Fruit fly (Drosophila melanogaster) whole organism, embryonic: ENCODE measurements around the gene Ae2.

Experiments
- Atf3 ChIP-seq: fragments of 200-800 bp; sonication (Bioruptor generic); optimal IDR thresholded peaks from 3 replicates; lab custom pipeline; 2016; ENCODE audit warnings: missing biosample characterization, missing genetic modification characterization
- Bgb ChIP-seq: fragments of 200-800 bp; sonication (Bioruptor generic); IDR thresholded peaks from 2 replicates; pipeline ENCODE4 v1.3.6; 2022; ENCODE audit warnings: missing biosample characterization, missing genetic modification characterization; ENCODE audit not compliant: partially characterized antibody
- CG11093 ChIP-seq: fragments of 200-800 bp; sonication (Bioruptor generic); IDR thresholded peaks from 3 replicates; pipeline ENCODE4 v1.3.6; 2022; ENCODE audit warnings: missing biosample characterization, missing genetic modification characterization
- CG11247 ChIP-seq: fragments of 200-800 bp; sonication (Bioruptor generic); IDR thresholded peaks from 2 replicates; pipeline ENCODE4 v1.3.6; 2022; ENCODE audit warnings: missing biosample characterization, missing genetic modification characterization
- CG11723 ChIP-seq: fragments of 200-800 bp; sonication (Bioruptor generic); optimal IDR thresholded peaks from 2 replicates; lab custom pipeline; 2017; ENCODE audit warnings: missing biosample characterization, mild to moderate bottlenecking, missing genetic modification characterization
- CG12219 ChIP-seq: fragments of 200-800 bp; sonication (Bioruptor generic); optimal IDR thresholded peaks from 3 replicates; lab custom pipeline; 2018; ENCODE audit warnings: missing biosample characterization, mild to moderate bottlenecking, missing genetic modification characterization
- CG12236 ChIP-seq: fragments of 200-800 bp; sonication (Bioruptor generic); optimal IDR thresholded peaks from 2 replicates; lab custom pipeline; 2016; ENCODE audit warnings: missing biosample characterization, missing genetic modification characterization
- CG17186 ChIP-seq: fragments of 200-800 bp; sonication (Bioruptor generic); optimal IDR thresholded peaks from 3 replicates; lab custom pipeline; 2017; ENCODE audit warnings: missing biosample characterization, missing genetic modification reagents, missing genetic modification characterization
- CG1832 ChIP-seq: fragments of 200-800 bp; sonication (Bioruptor generic); optimal IDR thresholded peaks from 2 replicates; lab custom pipeline; 2017; ENCODE audit warnings: missing biosample characterization, mild to moderate bottlenecking, missing genetic modification characterization, inconsistent platforms
- CG18599 ChIP-seq: fragments of 200-800 bp; sonication (Bioruptor generic); optimal IDR thresholded peaks from 3 replicates; lab custom pipeline; 2017; ENCODE audit warnings: missing biosample characterization, missing genetic modification characterization, mild to moderate bottlenecking, moderate library complexity, missing genetic modification reagents
- CG18619 ChIP-seq: fragments of 200-800 bp; sonication (Bioruptor generic); optimal IDR thresholded peaks from 3 replicates; lab custom pipeline; 2017; ENCODE audit warnings: missing biosample characterization, mild to moderate bottlenecking, missing genetic modification characterization
- CG32532 ChIP-seq: fragments of 200-800 bp; sonication (Bioruptor generic); IDR thresholded peaks from 2 replicates; pipeline ENCODE4 v1.3.6; 2022; ENCODE audit warnings: missing biosample characterization, missing genetic modification characterization
- CG3995 ChIP-seq: fragments of 200-800 bp; sonication (Bioruptor generic); optimal IDR thresholded peaks from 3 replicates; lab custom pipeline; 2016; ENCODE audit warnings: missing biosample characterization, missing genetic modification characterization
- CG4360 ChIP-seq: fragments of 200-800 bp; sonication (Bioruptor generic); IDR thresholded peaks from 2 replicates; pipeline ENCODE4 v1.3.6; 2022; ENCODE audit warnings: missing biosample characterization, missing genetic modification characterization
- CG7963 ChIP-seq: fragments of 200-800 bp; sonication (Bioruptor generic); IDR thresholded peaks from 3 replicates; pipeline ENCODE4 v1.3.6; 2022; ENCODE audit warnings: missing biosample characterization, missing genetic modification characterization; ENCODE audit not compliant: partially characterized antibody
- CHES-1-like ChIP-seq: fragments of 200-800 bp; sonication (Bioruptor generic); optimal IDR thresholded peaks from 2 replicates; lab custom pipeline; 2016; ENCODE audit warnings: missing biosample characterization, missing genetic modification characterization
- Dbx ChIP-seq: fragments of 200-800 bp; sonication (Bioruptor generic); IDR thresholded peaks from 3 replicates; pipeline ENCODE4 v1.3.6; 2022; ENCODE audit warnings: missing biosample characterization, missing genetic modification characterization
- Ets65A ChIP-seq: fragments of 200-800 bp; sonication (Bioruptor generic); peaks from one replicate; lab custom pipeline; 2016; ENCODE audit warnings: missing biosample characterization, missing genetic modification characterization
- Hand ChIP-seq: fragments of 200-800 bp; sonication (Bioruptor generic); optimal IDR thresholded peaks from 2 replicates; lab custom pipeline; 2017; ENCODE audit warnings: mild to moderate bottlenecking, missing biosample characterization, missing genetic modification reagents, missing genetic modification characterization
- Hey ChIP-seq: fragments of 200-800 bp; sonication (Bioruptor generic); optimal IDR thresholded peaks from 3 replicates; lab custom pipeline; 2018; ENCODE audit warnings: missing biosample characterization, mild to moderate bottlenecking, missing genetic modification characterization
- Hr39 ChIP-seq: fragments of >200 bp; optimal IDR thresholded peaks from 2 replicates; lab custom pipeline; 2017
- Jarid2 ChIP-seq: fragments of 200-800 bp; sonication (Bioruptor generic); optimal IDR thresholded peaks from 3 replicates; lab custom pipeline; 2017; ENCODE audit warnings: mild to moderate bottlenecking, missing biosample characterization, missing genetic modification reagents, missing genetic modification characterization
- Nf-YA ChIP-seq: fragments of 200-800 bp; sonication (Bioruptor generic); IDR thresholded peaks from 2 replicates; pipeline ENCODE4 v1.3.6; 2022; ENCODE audit warnings: missing biosample characterization, missing genetic modification characterization
- Pdp1 ChIP-seq, 2 experiments: fragments of 200-800 bp; sonication (Bioruptor generic); optimal IDR thresholded peaks; 3 replicates each; lab custom pipeline; 2016; ENCODE audit warnings: missing biosample characterization in 2 of 2, missing genetic modification characterization in 2 of 2, mild to moderate bottlenecking in 1 of 2, moderate library complexity in 1 of 2
- Sry-β ChIP-seq: fragments of 200-800 bp; sonication (Bioruptor generic); optimal IDR thresholded peaks from 2 replicates; lab custom pipeline; 2018; ENCODE audit warnings: missing biosample characterization, mild to moderate bottlenecking, missing genetic modification characterization, moderate library complexity
- Sry-δ ChIP-seq: fragments of 200-800 bp; sonication (Bioruptor generic); optimal IDR thresholded peaks from 2 replicates; lab custom pipeline; 2016; ENCODE audit warnings: missing biosample characterization, missing genetic modification characterization
- ash1 ChIP-seq: fragments of 200-800 bp; sonication (Bioruptor generic); optimal IDR thresholded peaks from 2 replicates; lab custom pipeline; 2018; ENCODE audit warnings: missing biosample characterization, mild to moderate bottlenecking, missing genetic modification characterization
- chinmo ChIP-seq: fragments of 200-800 bp; sonication (Bioruptor generic); IDR thresholded peaks from 4 replicates; pipeline ENCODE4 v1.3.6; 2022; ENCODE audit warnings: missing biosample characterization, missing genetic modification characterization; ENCODE audit not compliant: partially characterized antibody
- crol ChIP-seq: fragments of 200-800 bp; sonication (Bioruptor generic); IDR thresholded peaks from 2 replicates; pipeline ENCODE4 v1.3.6; 2022; ENCODE audit warnings: missing biosample characterization, missing genetic modification characterization
- crp ChIP-seq, 2 experiments: fragments of 200-800 bp; sonication (Bioruptor generic); optimal IDR thresholded peaks; 2 replicates in 1 of 2; 3 replicates in 1 of 2; lab custom pipeline; 2017; ENCODE audit warnings: missing biosample characterization in 2 of 2, missing genetic modification characterization in 2 of 2, mild to moderate bottlenecking in 1 of 2, moderate library complexity in 1 of 2
- cwo ChIP-seq: fragments of 200-800 bp; sonication (Bioruptor generic); optimal IDR thresholded peaks from 3 replicates; lab custom pipeline; 2017; ENCODE audit warnings: missing biosample characterization, missing genetic modification characterization, mild to moderate bottlenecking, moderate library complexity, missing genetic modification reagents
- dati ChIP-seq: fragments of 200-800 bp; sonication (Bioruptor generic); IDR thresholded peaks from 2 replicates; pipeline ENCODE4 v1.3.6; 2022; ENCODE audit warnings: missing biosample characterization, missing genetic modification characterization
- fd3F ChIP-seq: fragments of 200-800 bp; sonication (Bioruptor generic); optimal IDR thresholded peaks from 2 replicates; lab custom pipeline; 2018; ENCODE audit warnings: missing biosample characterization, mild to moderate bottlenecking, missing genetic modification characterization, moderate library complexity
- fru ChIP-seq: fragments of >200 bp; optimal IDR thresholded peaks from 2 replicates; lab custom pipeline; 2017
- gsb ChIP-seq: fragments of 200-800 bp; sonication (Bioruptor generic); IDR thresholded peaks from 2 replicates; pipeline ENCODE4 v1.3.6; 2022; ENCODE audit warnings: missing biosample characterization, missing genetic modification characterization
- ind ChIP-seq: fragments of 200-800 bp; sonication (Bioruptor generic); optimal IDR thresholded peaks from 3 replicates; lab custom pipeline; 2016; ENCODE audit warnings: missing biosample characterization, missing genetic modification characterization
- klu ChIP-seq: fragments of 200-800 bp; sonication (Bioruptor generic); IDR thresholded peaks from 2 replicates; pipeline ENCODE4 v1.3.6; 2022; ENCODE audit warnings: missing biosample characterization, missing genetic modification characterization
- maf-S ChIP-seq: fragments of 200-800 bp; sonication (Bioruptor generic); optimal IDR thresholded peaks from 2 replicates; lab custom pipeline; 2016; ENCODE audit warnings: missing biosample characterization, missing genetic modification characterization
- peb ChIP-seq: fragments of 200-800 bp; sonication (Bioruptor generic); IDR thresholded peaks from 2 replicates; pipeline ENCODE4 v1.3.6; 2022; ENCODE audit warnings: missing biosample characterization, missing genetic modification characterization
- phol ChIP-seq: fragments of 200-800 bp; sonication (Bioruptor generic); optimal IDR thresholded peaks from 3 replicates; lab custom pipeline; 2018; ENCODE audit warnings: missing biosample characterization, mild to moderate bottlenecking, missing genetic modification characterization, moderate library complexity
- prd ChIP-seq, 3 experiments: fragments of >200 bp in 2 of 3; fragments of 200-800 bp in 1 of 3; sonication (Bioruptor generic) in 1 of 3; optimal IDR thresholded peaks in 2 of 3; IDR thresholded peaks in 1 of 3; 2 replicates in 2 of 3; 3 replicates in 1 of 3; pipeline versions ENCODE4 v1.3.6 to Lab custom; 2017 to 2022; ENCODE audit warnings: missing biosample characterization in 1 of 3, missing genetic modification characterization in 1 of 3
- salm ChIP-seq: fragments of 200-800 bp; sonication (Bioruptor generic); optimal IDR thresholded peaks from 2 replicates; lab custom pipeline; 2018; ENCODE audit warnings: missing biosample characterization, mild to moderate bottlenecking, missing genetic modification characterization
- scrt ChIP-seq: fragments of 200-800 bp; sonication (Bioruptor generic); optimal IDR thresholded peaks from 2 replicates; lab custom pipeline; 2018; ENCODE audit warnings: missing biosample characterization, mild to moderate bottlenecking, missing genetic modification characterization, moderate library complexity
- stwl ChIP-seq: fragments of 200-800 bp; sonication (Bioruptor generic); optimal IDR thresholded peaks from 3 replicates; lab custom pipeline; 2018; ENCODE audit warnings: missing biosample characterization, mild to moderate bottlenecking, missing genetic modification characterization, moderate library complexity
- tna ChIP-seq: fragments of 200-800 bp; sonication (Bioruptor generic); IDR thresholded peaks from 2 replicates; pipeline ENCODE4 v1.3.6; 2022; ENCODE audit warnings: missing biosample characterization, missing genetic modification characterization; ENCODE audit not compliant: partially characterized antibody
- trh ChIP-seq: fragments of 200-800 bp; sonication (Bioruptor generic); optimal IDR thresholded peaks from 2 replicates; lab custom pipeline; 2016; ENCODE audit warnings: missing biosample characterization, missing genetic modification characterization
- tx ChIP-seq: fragments of 200-800 bp; sonication (Bioruptor generic); optimal IDR thresholded peaks from 2 replicates; lab custom pipeline; 2016; ENCODE audit warnings: missing biosample characterization, missing genetic modification characterization
- z ChIP-seq: fragments of 200-800 bp; sonication (Bioruptor generic); IDR thresholded peaks from 3 replicates; pipeline ENCODE4 v1.3.6; 2022; ENCODE audit warnings: missing biosample characterization, missing genetic modification characterization
- zfh1 ChIP-seq: fragments of 200-800 bp; sonication (Bioruptor generic); IDR thresholded peaks from 3 replicates; pipeline ENCODE4 v1.3.6; 2022; ENCODE audit warnings: missing biosample characterization, missing genetic modification characterization

Ae2 gene

dm6 chr3L:9775728-9776127 is 12.4 kb downstream of the Ae2 start (continued):
- TF ChIP-seq stwl (tag; lab: Kevin White, UChicago) (no peak), ash1 (GFP tag; lab: Kevin White, UChicago) (no peak), Sry-δ (GFP tag; lab: Kevin White, UChicago) (no peak), fru (lab: Kevin White, UChicago) (no peak), fd3F (GFP tag; lab: Kevin White, UChicago) (no peak), Hey (peak; percentile 18), klu (no peak), Atf3 (GFP tag; lab: Kevin White, UChicago) (no peak), CG18599 (no peak), CG18619 (GFP tag; lab: Kevin White, UChicago) (no peak), Nf-YA (GFP tag; lab: Robert Waterston, UW) (no peak), Ets65A (GFP tag; lab: Kevin White, UChicago) (peak; percentile 53), tx (GFP tag; lab: Kevin White, UChicago) (no peak)

DNA sequence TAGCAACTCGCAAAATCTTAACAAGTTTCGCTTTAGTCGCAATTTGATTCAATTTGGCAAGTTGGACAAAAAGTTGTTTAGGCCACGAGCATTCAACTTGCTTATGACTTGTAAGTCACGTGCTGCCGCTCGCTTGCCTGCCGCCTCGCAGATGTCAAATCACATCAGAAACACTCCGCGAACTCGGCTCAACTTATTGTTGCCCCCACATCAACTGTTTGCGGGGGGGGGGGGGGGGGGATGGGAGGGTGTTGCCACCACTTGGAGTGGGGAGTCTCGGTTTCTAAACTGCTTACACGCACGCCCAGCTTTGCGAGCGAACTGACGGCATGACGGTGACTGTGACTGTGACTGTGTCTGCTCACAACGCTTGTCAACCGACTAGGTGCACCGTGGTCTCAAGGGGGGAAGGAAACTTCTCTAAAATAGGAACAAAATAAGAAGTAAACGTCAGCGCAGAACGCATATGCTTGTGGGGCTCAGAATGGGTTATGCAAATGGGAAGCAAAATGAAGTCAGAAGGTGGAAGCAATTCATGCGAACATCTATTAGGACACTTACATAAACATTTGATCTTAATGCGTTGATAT is 13.6 kb downstream of the Ae2 start:
- TF ChIP-seq trh, result no peak
- TF ChIP-seq cwo (GFP tag; lab: Kevin White, UChicago), result peak; percentile 71
- 0 out of 3 replicates have a peak, but pooled peaks have one; percentile 8 for TF ChIP-seq zfh1 (GFP tag; lab: Robert Waterston, UW)
- peak; percentile 71 for TF ChIP-seq CG3995
- no peak for TF ChIP-seq Sry-β (GFP tag; lab: Kevin White, UChicago)
- peak; percentile 32; the same call in 1 of the 3 replicates for TF ChIP-seq z (GFP tag; lab: Robert Waterston, UW)
- peak; percentile 61 for TF ChIP-seq crol (GFP tag; lab: Robert Waterston, UW)
- 0 out of 2 replicates have a peak, but pooled peaks have one; percentile 24 for TF ChIP-seq CG32532 (GFP tag; lab: Robert Waterston, UW)
- TF ChIP-seq CG1832 (GFP tag; lab: Kevin White, UChicago), result peak; percentile 1
- no peak for TF ChIP-seq CG7963
- no peak for TF ChIP-seq Pdp1 (GFP tag; optimal IDR thresholded peaks at IDR 0.05; lab: Kevin White, UChicago)
- no peak for TF ChIP-seq CG11093 (GFP tag; lab: Robert Waterston, UW)
- TF ChIP-seq CHES-1-like (GFP tag; lab: Kevin White, UChicago), result no peak
- TF ChIP-seq Dbx, result 0 out of 3 replicates have a peak, but pooled peaks have one; percentile 11
- TF ChIP-seq gsb (GFP tag; lab: Robert Waterston, UW), result 0 out of 2 replicates have a peak, but pooled peaks have one; percentile 8
- TF ChIP-seq prd (optimal IDR thresholded peaks at IDR 0.05; lab: Kevin White, UChicago), result no peak
- 0 out of 3 replicates have a peak, but pooled peaks have one; percentile 11 for TF ChIP-seq prd (GFP tag; IDR thresholded peaks at IDR 0.05; lab: Robert Waterston, UW)
- TF ChIP-seq chinmo (GFP tag; lab: Robert Waterston, UW), result 0 out of 4 replicates have a peak, but pooled peaks have one; percentile 11

dm6 chr3L:9786746-9787145 is 23.4 kb downstream of the Ae2 start, which contains the start of gene CG32052:
Gene CG32052 (plus strand): TSS chr3L:9787046.
- no peak for TF ChIP-seq maf-S (GFP tag; lab: Kevin White, UChicago)
- no peak for TF ChIP-seq CG12236 (GFP tag; lab: Kevin White, UChicago)
- no peak for TF ChIP-seq CG11247 (GFP tag; lab: Robert Waterston, UW)
- TF ChIP-seq Bgb (GFP tag; lab: Robert Waterston, UW), result peak; percentile 39
- no peak for TF ChIP-seq CG11723
- TF ChIP-seq crp (GFP tag; optimal IDR thresholded peaks at IDR 0.05; lab: Kevin White, UChicago), result no peak
- TF ChIP-seq CG17186, result no peak
- TF ChIP-seq dati, result no peak
- TF ChIP-seq peb (GFP tag; lab: Robert Waterston, UW), result no peak
- no peak for TF ChIP-seq Jarid2
- TF ChIP-seq CG12219, result no peak
- TF ChIP-seq z (GFP tag; lab: Robert Waterston, UW), result peak; percentile 90
- no peak for TF ChIP-seq phol (tag; lab: Kevin White, UChicago)
- no peak for TF ChIP-seq Hand (GFP tag; lab: Kevin White, UChicago)
- no peak for TF ChIP-seq salm (tag; lab: Kevin White, UChicago)
- TF ChIP-seq ind, result no peak
- TF ChIP-seq tna (GFP tag; lab: Robert Waterston, UW), result no peak
- TF ChIP-seq scrt (GFP tag; lab: Kevin White, UChicago), result peak; percentile 33
- TF ChIP-seq CG4360 (GFP tag; lab: Robert Waterston, UW), result no peak
- TF ChIP-seq Hr39 (lab: Kevin White, UChicago), result no peak
